Worm (Caenorhabditis elegans): ENCODE data around the gene C34C6.10.

- TF ChIP-seq elt-3 (tag; optimal IDR thresholded peaks at IDR 0.05), result no peak
- no peak for TF ChIP-seq lin-32 (GFP tag; optimal IDR thresholded peaks at IDR 0.05)
- no peak for TF ChIP-seq mep-1 (tag; optimal IDR thresholded peaks at IDR 0.05)
- TF ChIP-seq snpc-4 (tag; optimal IDR thresholded peaks at IDR 0.05), result no peak
- TF ChIP-seq unc-120 (tag; optimal IDR thresholded peaks at IDR 0.05; ENCODE audit: poor library complexity, severe bottlenecking), result no peak
- TF ChIP-seq ces-1 (GFP tag; optimal IDR thresholded peaks at IDR 0.05), result no peak
- no peak for TF ChIP-seq hlh-1 (tag; optimal IDR thresholded peaks at IDR 0.05)
These were observed 36.1 kb upstream of the C34C6.10 start for ce11 chrII:8731736-8732229.
